Fruit fly (Drosophila melanogaster): ENCODE measurements around the gene CG46025.

- no peak for TF ChIP-seq psq (optimal IDR thresholded peaks at IDR 0.05)
- TF ChIP-seq CG8478 (optimal IDR thresholded peaks at IDR 0.05) = no peak
- TF ChIP-seq pan (optimal IDR thresholded peaks at IDR 0.05) = no peak
These were observed 13.4 kb downstream of the CG46025 start, which contains the start of gene CG7191 for dm6 chr2L:7767328-7767727.

All from whole organism.